Worm (Caenorhabditis elegans) whole organism, L1 larva: ENCODE data around the gene bath-47.
"Not testable (repeated sequence)": the region's sequence is repeated elsewhere in the genome, so short reads cannot be mapped to it uniquely, and the experiment has no call there.

Source experiments
- C16A3.4 ChIP-seq: fragments of 150-350 bp; optimal IDR thresholded peaks from 2 replicates; lab custom pipeline; 2014; ENCODE audit warnings: missing biosample characterization, missing genetic modification characterization
- C34B4.2 ChIP-seq: sonication (generic microtip); optimal IDR thresholded peaks from 2 replicates; lab custom pipeline; 2017; ENCODE audit warnings: mild to moderate bottlenecking, missing genetic modification characterization, missing compliant biosample characterization
- F16B12.6 ChIP-seq: fragments of 150-350 bp; optimal IDR thresholded peaks from 2 replicates; lab custom pipeline; 2014; ENCODE audit warnings: missing biosample characterization, missing genetic modification characterization
- ceh-63 ChIP-seq: fragments of 200-800 bp; sonication (Bioruptor generic); optimal IDR thresholded peaks from 2 replicates; lab custom pipeline; 2018; ENCODE audit warnings: mild to moderate bottlenecking, missing genetic modification characterization, missing compliant biosample characterization
- ceh-8 ChIP-seq: fragments of 200-800 bp; sonication (Bioruptor generic); optimal IDR thresholded peaks from 2 replicates; lab custom pipeline; 2018; ENCODE audit warnings: mild to moderate bottlenecking, missing genetic modification characterization, moderate library complexity, missing compliant biosample characterization
- ceh-90 ChIP-seq: sonication (generic microtip); optimal IDR thresholded peaks from 2 replicates; lab custom pipeline; 2016; ENCODE audit warnings: missing genetic modification characterization, missing compliant biosample characterization
- efl-1 ChIP-seq, 4 experiments: fragments of 150-350 bp; optimal IDR thresholded peaks in 3 of 4; peaks in 1 of 4; 1 replicate in 1 of 4; 2 replicates in 3 of 4; lab custom pipeline; 2014; ENCODE audit warnings: missing biosample characterization in 2 of 4, missing genetic modification characterization in 2 of 4, missing genetic modification reagents in 2 of 4
- efl-3 ChIP-seq: fragments of 200-800 bp; sonication (Bioruptor generic); optimal IDR thresholded peaks from 2 replicates; lab custom pipeline; 2018; ENCODE audit warnings: mild to moderate bottlenecking, missing genetic modification characterization, missing compliant biosample characterization
- egl-27 ChIP-seq, 2 experiments: fragments of 150-350 bp in 1 of 2; sonication (generic microtip); optimal IDR thresholded peaks; 3 replicates each; lab custom pipeline; 2017 to 2018; ENCODE audit warnings: missing biosample characterization in 2 of 2, missing genetic modification characterization in 2 of 2, missing genetic modification reagents in 2 of 2
- fkh-8 ChIP-seq: sonication (generic microtip); optimal IDR thresholded peaks from 2 replicates; lab custom pipeline; 2016; ENCODE audit warnings: mild to moderate bottlenecking, missing genetic modification characterization, missing compliant biosample characterization
- fos-1 ChIP-seq: fragments of 150-350 bp; optimal IDR thresholded peaks from 2 replicates; lab custom pipeline; 2014; ENCODE audit warnings: missing biosample characterization, missing genetic modification characterization
- grh-1 ChIP-seq: fragments of 200-800 bp; sonication (Bioruptor generic); IDR thresholded peaks from 2 replicates; pipeline ENCODE4 v1.3.6; 2022; ENCODE audit warnings: missing genetic modification reagents, missing genetic modification characterization, missing compliant biosample characterization
- hpl-2 ChIP-seq: fragments of 150-350 bp; optimal IDR thresholded peaks from 2 replicates; lab custom pipeline; 2014; ENCODE audit warnings: missing biosample characterization, missing genetic modification reagents, missing genetic modification characterization
- isw-1 ChIP-seq: fragments of 200-800 bp; sonication (Bioruptor generic); IDR thresholded peaks from 2 replicates; pipeline ENCODE4 v1.3.6; 2022; ENCODE audit warnings: missing genetic modification characterization, missing compliant biosample characterization
- lin-14 ChIP-seq: fragments of 200-800 bp; sonication (Bioruptor generic); optimal IDR thresholded peaks from 2 replicates; lab custom pipeline; 2018; ENCODE audit warnings: mild to moderate bottlenecking, missing genetic modification characterization, moderate library complexity, missing compliant biosample characterization
- lsy-2 ChIP-seq, 2 experiments: fragments of 150-350 bp; optimal IDR thresholded peaks; 2 replicates each; lab custom pipeline; 2014; ENCODE audit warnings: missing biosample characterization in 2 of 2, missing genetic modification characterization in 2 of 2
- mab-9 ChIP-seq: fragments of 200-800 bp; sonication (Bioruptor generic); IDR thresholded peaks from 2 replicates; pipeline ENCODE4 v1.3.6; 2022; ENCODE audit warnings: missing genetic modification reagents, missing genetic modification characterization, missing compliant biosample characterization
- mep-1 ChIP-seq: fragments of 150-350 bp; optimal IDR thresholded peaks from 2 replicates; lab custom pipeline; 2014; ENCODE audit warnings: missing biosample characterization, missing genetic modification characterization
- nhr-11 ChIP-seq: fragments of 150-350 bp; optimal IDR thresholded peaks from 2 replicates; lab custom pipeline; 2014; ENCODE audit warnings: missing biosample characterization, missing genetic modification characterization
- nhr-237 ChIP-seq: fragments of 150-350 bp; optimal IDR thresholded peaks from 2 replicates; lab custom pipeline; 2014; ENCODE audit warnings: missing biosample characterization, missing genetic modification characterization
- nhr-28 ChIP-seq: fragments of 150-350 bp; optimal IDR thresholded peaks from 2 replicates; lab custom pipeline; 2014; ENCODE audit warnings: missing biosample characterization, missing genetic modification characterization
- nhr-71 ChIP-seq: sonication (generic microtip); optimal IDR thresholded peaks from 2 replicates; lab custom pipeline; 2016; ENCODE audit warnings: mild to moderate bottlenecking, missing genetic modification characterization, moderate library complexity, missing compliant biosample characterization
- pag-3 ChIP-seq: sonication (generic microtip); optimal IDR thresholded peaks from 2 replicates; lab custom pipeline; 2017; ENCODE audit warnings: missing genetic modification characterization, mild to moderate bottlenecking, missing compliant biosample characterization, antibody characterized with exemption, borderline replicate concordance; ENCODE audit not compliant: insufficient read depth
- snpc-4 ChIP-seq: fragments of 150-350 bp; optimal IDR thresholded peaks from 2 replicates; lab custom pipeline; 2014; ENCODE audit warnings: missing biosample characterization, missing genetic modification characterization
- snu-23 ChIP-seq: sonication (generic microtip); optimal IDR thresholded peaks from 2 replicates; lab custom pipeline; 2016; ENCODE audit warnings: missing genetic modification characterization, missing compliant biosample characterization
- tlp-1 ChIP-seq: fragments of 150-350 bp; optimal IDR thresholded peaks from 2 replicates; lab custom pipeline; 2014; ENCODE audit warnings: missing biosample characterization, missing genetic modification characterization
- unc-86 ChIP-seq: sonication (generic microtip); optimal IDR thresholded peaks from 2 replicates; lab custom pipeline; 2016; ENCODE audit warnings: missing genetic modification characterization, missing compliant biosample characterization
- vab-15 ChIP-seq: sonication (generic microtip); optimal IDR thresholded peaks from 2 replicates; lab custom pipeline; 2017; ENCODE audit warnings: missing genotype, mild to moderate bottlenecking, missing genetic modification characterization, missing compliant biosample characterization
- zag-1 ChIP-seq: fragments of 150-350 bp; optimal IDR thresholded peaks from 2 replicates; lab custom pipeline; 2014; ENCODE audit warnings: missing biosample characterization, missing genetic modification characterization
- ztf-4 ChIP-seq: fragments of 150-350 bp; optimal IDR thresholded peaks from 2 replicates; lab custom pipeline; 2014; ENCODE audit warnings: missing biosample characterization, missing genetic modification characterization

Gene bath-47

ce11 chrII:1636392-1636791 is 34.8 kb downstream of the bath-47 start, which contains the start of gene srg-20:
srg-20 (plus strand) TSS chrII:1636692.
- not testable (repeated sequence) for TF ChIP-seq pag-3, nhr-28, tlp-1 (tag; lab: Kevin White, UChicago)

DNA sequence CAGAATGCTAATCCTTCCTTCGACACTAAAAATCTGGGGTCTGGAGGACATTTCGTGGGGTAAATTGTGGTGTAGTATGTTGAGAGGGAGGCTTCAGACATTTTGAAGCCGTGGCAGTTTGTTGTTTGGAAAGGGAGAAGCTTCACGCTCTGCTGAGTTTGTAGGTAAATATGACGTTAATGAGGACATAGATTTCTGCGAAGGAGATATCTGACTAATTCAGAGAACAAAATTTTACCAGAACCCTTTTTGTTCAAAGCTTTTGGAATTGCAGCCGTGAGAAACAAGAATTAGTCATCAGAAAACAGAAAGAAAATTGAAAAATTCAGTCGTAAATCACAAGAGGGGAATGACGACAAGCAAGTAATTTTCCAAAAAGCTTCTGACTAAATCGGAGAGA is 38.9 kb downstream of the bath-47 start, which contains the start of gene srh-72:
TSS of gene srh-72 (minus strand) at position 101 of the 400 bp plus-strand sequence.
- TF ChIP-seq ztf-4 (tag; lab: Kevin White, UChicago) = no peak
- peak; percentile 62 for TF ChIP-seq fkh-8 (tag; lab: Kevin White, UChicago)

DNA sequence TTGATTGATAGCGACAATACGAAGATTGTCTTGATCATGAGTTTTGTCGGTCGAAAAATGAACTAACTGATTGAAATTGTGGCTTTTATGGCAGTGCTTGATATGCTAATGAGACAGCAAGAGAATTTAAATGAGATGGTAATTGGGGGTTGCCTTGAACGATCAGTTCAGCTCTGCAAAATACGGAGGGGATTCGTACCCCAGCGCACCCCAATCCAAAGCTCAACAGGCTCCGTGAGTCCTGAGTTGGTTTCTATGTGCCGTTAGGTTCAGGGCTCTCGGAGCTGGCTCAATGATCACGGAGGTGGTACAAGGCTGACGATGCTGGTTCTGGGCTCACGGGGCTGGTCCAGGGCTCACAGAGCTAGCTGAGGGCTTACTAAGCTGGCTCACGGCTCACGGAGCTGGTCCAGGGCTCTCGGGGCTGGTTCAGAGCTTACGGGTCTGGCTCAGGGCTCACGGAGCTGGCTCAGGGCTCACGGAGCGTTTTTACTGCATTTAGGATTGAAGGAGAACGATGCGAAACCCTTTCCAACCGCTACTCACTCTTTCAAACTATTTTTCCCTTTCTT is 43.3 kb downstream of the bath-47 start, which contains the start of gene ZC204.6:
TSS of gene ZC204.6 (minus strand) at position 51 of the 572 bp plus-strand sequence.
- TF ChIP-seq lsy-2 (tag; optimal IDR thresholded peaks at IDR 0.05; lab: Kevin White, UChicago) (no peak), snpc-4 (tag; lab: Kevin White, UChicago) (no peak), ceh-8 (no peak), ceh-90 (tag; lab: Kevin White, UChicago) (no peak), efl-1 (optimal IDR thresholded peaks at IDR 0.05; lab: Kevin White, UChicago) (no peak), efl-1 (GFP tag; optimal IDR thresholded peaks at IDR 0.05 in 1 of 2; lab: Kevin White, UChicago) (no peak), fos-1 (tag; lab: Kevin White, UChicago) (no peak), unc-86 (tag; lab: Kevin White, UChicago) (no peak), efl-3 (no peak), grh-1 (GFP tag; lab: Robert Waterston, UW) (no peak), zag-1 (tag; lab: Kevin White, UChicago) (no peak), C16A3.4 (tag; lab: Kevin White, UChicago) (no peak), ztf-4 (tag; lab: Kevin White, UChicago) (no peak)

DNA sequence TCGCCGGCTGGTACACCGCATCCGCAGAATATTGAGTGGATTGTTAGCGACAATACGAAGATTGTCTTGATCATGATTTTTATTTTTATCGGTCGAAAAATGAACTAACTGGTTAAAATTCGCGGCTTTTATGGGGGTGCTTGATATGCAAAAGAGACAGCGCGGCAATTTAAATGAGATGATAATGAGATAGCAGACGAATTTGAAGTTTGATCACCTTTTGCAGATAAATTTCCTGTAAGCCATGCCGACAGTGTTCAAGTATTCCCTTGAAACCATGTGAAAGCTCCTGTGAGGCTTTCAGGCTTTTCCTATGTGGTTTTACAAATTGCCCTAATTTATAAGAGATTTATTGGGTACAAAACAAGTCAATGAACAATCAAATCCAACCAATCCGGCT is 44.6 kb downstream of the bath-47 start, which contains the start of gene ZC204.17:
TSS of gene ZC204.17 (minus strand) at position 101 of the 400 bp plus-strand sequence.
- no peak for TF ChIP-seq mab-9 (GFP tag; lab: Robert Waterston, UW)
- no peak for TF ChIP-seq isw-1 (GFP tag; lab: Robert Waterston, UW)
- no peak for TF ChIP-seq nhr-71
- no peak for TF ChIP-seq ceh-8
- no peak for TF ChIP-seq mep-1 (tag; lab: Kevin White, UChicago)
- no peak for TF ChIP-seq ceh-63
- no peak for TF ChIP-seq nhr-237
- no peak for TF ChIP-seq vab-15 (tag; lab: Kevin White, UChicago)
- TF ChIP-seq, all 84 proteins: peak for 0

DNA sequence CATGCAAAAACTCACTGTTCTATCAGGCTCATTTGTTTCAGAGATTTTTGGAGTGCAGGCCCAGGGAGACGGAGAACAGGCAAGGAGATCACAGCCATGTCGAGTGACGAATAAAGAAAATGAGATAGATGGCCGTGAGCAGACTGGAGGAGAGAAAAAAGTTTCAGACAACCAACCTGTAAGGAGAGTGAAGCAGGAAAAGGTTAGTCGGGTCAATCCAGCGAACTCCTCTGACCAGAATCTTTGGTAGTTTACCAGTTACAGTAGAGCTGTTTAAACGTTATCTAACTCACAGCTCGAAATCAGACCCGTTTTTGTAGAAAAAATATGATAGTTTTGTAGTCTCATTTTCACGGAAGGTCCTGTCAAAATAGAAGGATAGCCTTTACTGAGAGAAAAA is 47.2 kb downstream of the bath-47 start, which contains the start of gene fbxb-21:
TSS of gene fbxb-21 (minus strand) at position 101 of the 400 bp plus-strand sequence.
- TF ChIP-seq snu-23 (GFP tag; lab: Kevin White, UChicago) (no peak), lin-14 (GFP tag; lab: Kevin White, UChicago) (no peak)

DNA sequence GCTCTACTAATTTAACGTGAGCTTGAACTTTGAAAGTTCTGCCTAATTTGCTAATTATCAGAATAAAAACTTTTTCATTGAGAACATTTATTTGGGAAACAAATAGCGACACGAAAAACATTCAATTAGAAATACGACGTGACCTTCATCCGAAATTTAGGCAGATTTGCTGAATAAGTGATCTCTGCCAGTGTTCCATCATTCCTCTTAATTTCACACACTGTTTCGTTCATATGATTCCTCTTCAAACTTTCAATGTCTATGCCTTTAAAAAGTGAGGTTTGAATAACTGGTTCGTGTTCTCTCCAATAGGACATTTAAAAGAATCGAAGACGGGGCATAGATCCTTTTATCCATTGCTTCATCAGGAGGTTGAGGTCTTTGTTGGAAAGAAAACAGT is 48.9 kb downstream of the bath-47 start, which contains the start of gene fbxb-20:
TSS of gene fbxb-20 (minus strand) at position 101 of the 400 bp plus-strand sequence.
- TF ChIP-seq nhr-71 (no peak), egl-27 (tag; optimal IDR thresholded peaks at IDR 0.05; lab: Kevin White, UChicago) (no peak), zag-1 (tag; lab: Kevin White, UChicago) (no peak), F16B12.6 (no peak), hpl-2 (GFP tag; lab: Kevin White, UChicago) (no peak), nhr-11 (no peak), C34B4.2 (tag; lab: Kevin White, UChicago) (no peak)
